Worm (Caenorhabditis elegans) whole organism, late embryonic: Measurements from ENCODE around the gene F49H6.12.

ENCODE experiments used
- K09A11.1 ChIP-seq: sonication (generic microtip); optimal IDR thresholded peaks from 2 replicates; lab custom pipeline; 2017; ENCODE audit warnings: antibody characterized with exemption, mild to moderate bottlenecking, missing genetic modification characterization, missing compliant biosample characterization; ENCODE audit not compliant: insufficient read depth
- T23F11.4 ChIP-seq: fragments of 200-800 bp; sonication (Bioruptor generic); optimal IDR thresholded peaks from 2 replicates; lab custom pipeline; 2018; ENCODE audit warnings: mild to moderate bottlenecking, missing genetic modification characterization, missing compliant biosample characterization
- ahr-1 ChIP-seq: sonication (generic microtip); optimal IDR thresholded peaks from 2 replicates; lab custom pipeline; 2016; ENCODE audit warnings: missing genetic modification characterization, missing compliant biosample characterization
- ama-1 ChIP-seq: fragments of 150-350 bp; optimal IDR thresholded peaks from 2 replicates; lab custom pipeline; 2014
- ceh-18 ChIP-seq: sonication (generic microtip); optimal IDR thresholded peaks from 2 replicates; lab custom pipeline; 2016; ENCODE audit warnings: missing genetic modification characterization, missing compliant biosample characterization
- ceh-19 ChIP-seq: fragments of 200-800 bp; sonication (Bioruptor generic); optimal IDR thresholded peaks from 2 replicates; lab custom pipeline; 2018; ENCODE audit warnings: mild to moderate bottlenecking, missing genetic modification characterization, missing compliant biosample characterization
- ceh-30 ChIP-seq: fragments of 150-350 bp; optimal IDR thresholded peaks from 2 replicates; lab custom pipeline; 2014; ENCODE audit warnings: missing biosample characterization, missing genetic modification characterization
- ceh-48 ChIP-seq: sonication (generic microtip); optimal IDR thresholded peaks from 2 replicates; lab custom pipeline; 2016; ENCODE audit warnings: missing genetic modification characterization, inconsistent platforms, missing compliant biosample characterization
- ceh-6 ChIP-seq: fragments of 200-800 bp; sonication (Bioruptor generic); optimal IDR thresholded peaks from 2 replicates; lab custom pipeline; 2018; ENCODE audit warnings: mild to moderate bottlenecking, missing genetic modification characterization, missing compliant biosample characterization
- elt-2 ChIP-seq: sonication (generic microtip); optimal IDR thresholded peaks from 2 replicates; lab custom pipeline; 2016; ENCODE audit warnings: missing genetic modification reagents, missing genetic modification characterization, missing compliant biosample characterization
- elt-4 ChIP-seq: sonication (generic microtip); optimal IDR thresholded peaks from 2 replicates; lab custom pipeline; 2016; ENCODE audit warnings: missing genetic modification characterization, missing compliant biosample characterization
- ets-4 ChIP-seq: sonication (generic microtip); optimal IDR thresholded peaks from 2 replicates; lab custom pipeline; 2016; ENCODE audit warnings: missing genetic modification characterization, missing compliant biosample characterization
- eyg-1 ChIP-seq: sonication (generic microtip); optimal IDR thresholded peaks from 2 replicates; lab custom pipeline; 2016; ENCODE audit warnings: missing genotype, missing genetic modification characterization, missing compliant biosample characterization
- fax-1 ChIP-seq: sonication (generic microtip); optimal IDR thresholded peaks from 2 replicates; lab custom pipeline; 2016; ENCODE audit warnings: missing genotype, missing genetic modification characterization, missing compliant biosample characterization
- fkh-10 ChIP-seq: fragments of 150-350 bp; optimal IDR thresholded peaks from 2 replicates; lab custom pipeline; 2014; ENCODE audit warnings: missing biosample characterization, missing genetic modification reagents, missing genetic modification characterization
- fkh-6 ChIP-seq: sonication (generic microtip); optimal IDR thresholded peaks from 2 replicates; lab custom pipeline; 2016; ENCODE audit warnings: missing genetic modification characterization, missing compliant biosample characterization
- gmeb-2 ChIP-seq: sonication (generic microtip); optimal IDR thresholded peaks from 2 replicates; lab custom pipeline; 2016; ENCODE audit warnings: missing genetic modification characterization, inconsistent platforms, missing compliant biosample characterization
- hlh-13 ChIP-seq: fragments of 200-800 bp; sonication (Bioruptor generic); optimal IDR thresholded peaks from 2 replicates; lab custom pipeline; 2018; ENCODE audit warnings: mild to moderate bottlenecking, missing genetic modification characterization, missing compliant biosample characterization
- hlh-15 ChIP-seq: sonication (generic microtip); optimal IDR thresholded peaks from 2 replicates; lab custom pipeline; 2016; ENCODE audit warnings: missing genetic modification characterization, missing compliant biosample characterization
- hlh-30 ChIP-seq: sonication (generic microtip); optimal IDR thresholded peaks from 2 replicates; lab custom pipeline; 2017; ENCODE audit warnings: antibody characterized with exemption, missing genetic modification characterization, missing compliant biosample characterization; ENCODE audit not compliant: insufficient read depth
- hlh-6 ChIP-seq: sonication (generic microtip); optimal IDR thresholded peaks from 2 replicates; lab custom pipeline; 2016; ENCODE audit warnings: missing genotype, missing genetic modification characterization, missing compliant biosample characterization
- hlh-8 ChIP-seq: sonication (generic microtip); optimal IDR thresholded peaks from 2 replicates; lab custom pipeline; 2016; ENCODE audit warnings: missing genotype, missing genetic modification characterization, missing compliant biosample characterization
- lim-6 ChIP-seq: sonication (generic microtip); optimal IDR thresholded peaks from 2 replicates; lab custom pipeline; 2016; ENCODE audit warnings: missing genetic modification characterization, missing compliant biosample characterization
- lin-11 ChIP-seq: fragments of 200-800 bp; sonication (Bioruptor generic); optimal IDR thresholded peaks from 2 replicates; lab custom pipeline; 2018; ENCODE audit warnings: mild to moderate bottlenecking, missing genetic modification characterization, missing compliant biosample characterization
- madf-2 ChIP-seq: sonication (generic microtip); optimal IDR thresholded peaks from 2 replicates; lab custom pipeline; 2017; ENCODE audit warnings: missing genetic modification characterization, missing compliant biosample characterization
- mec-3 ChIP-seq: sonication (generic microtip); optimal IDR thresholded peaks from 2 replicates; lab custom pipeline; 2016; ENCODE audit warnings: borderline replicate concordance, missing genetic modification characterization, missing compliant biosample characterization
- nfya-1 ChIP-seq: sonication (generic microtip); optimal IDR thresholded peaks from 2 replicates; lab custom pipeline; 2017; ENCODE audit warnings: missing genetic modification characterization, mild to moderate bottlenecking, missing compliant biosample characterization, antibody characterized with exemption, moderate library complexity
- nhr-232 ChIP-seq: sonication (generic microtip); optimal IDR thresholded peaks from 2 replicates; lab custom pipeline; 2016; ENCODE audit warnings: missing genetic modification characterization, missing compliant biosample characterization
- npax-4 ChIP-seq: sonication (generic microtip); optimal IDR thresholded peaks from 2 replicates; lab custom pipeline; 2016; ENCODE audit warnings: missing genetic modification characterization, missing compliant biosample characterization
- pag-3 ChIP-seq: sonication (generic microtip); optimal IDR thresholded peaks from 2 replicates; lab custom pipeline; 2016; ENCODE audit warnings: missing compliant biosample characterization, missing genetic modification characterization, borderline replicate concordance
- pha-2 ChIP-seq: sonication (generic microtip); optimal IDR thresholded peaks from 2 replicates; lab custom pipeline; 2017; ENCODE audit warnings: mild to moderate bottlenecking, missing genetic modification characterization, missing compliant biosample characterization
- pros-1 ChIP-seq: fragments of 150-350 bp; optimal IDR thresholded peaks from 2 replicates; lab custom pipeline; 2014; ENCODE audit warnings: missing biosample characterization, missing genetic modification reagents, missing genetic modification characterization
- rnt-1 ChIP-seq: sonication (generic microtip); optimal IDR thresholded peaks from 2 replicates; lab custom pipeline; 2016; ENCODE audit warnings: missing genetic modification characterization, missing compliant biosample characterization
- sdc-2 ChIP-seq: sonication (generic microtip); optimal IDR thresholded peaks from 2 replicates; lab custom pipeline; 2016; ENCODE audit warnings: missing genotype, missing genetic modification characterization, missing compliant biosample characterization
- tbx-7 ChIP-seq: sonication (generic microtip); optimal IDR thresholded peaks from 2 replicates; lab custom pipeline; 2016; ENCODE audit warnings: missing genotype, missing genetic modification characterization, missing compliant biosample characterization
- unc-3 ChIP-seq, 2 experiments: fragments of 200-800 bp in 1 of 2; sonication (Bioruptor generic) in 1 of 2; sonication (generic microtip) in 1 of 2; conservative IDR thresholded peaks in 1 of 2; optimal IDR thresholded peaks in 1 of 2; 2 replicates each; pipeline versions ENCODE4 v1.3.6 to Lab custom; 2016 to 2022; ENCODE audit warnings: missing compliant biosample characterization in 2 of 2, missing genetic modification characterization in 2 of 2, missing genetic modification reagents in 1 of 2
- unc-42 ChIP-seq: sonication (generic microtip); optimal IDR thresholded peaks from 2 replicates; lab custom pipeline; 2016; ENCODE audit warnings: missing genotype, missing genetic modification characterization, missing compliant biosample characterization
- zip-5 ChIP-seq: sonication (generic microtip); optimal IDR thresholded peaks from 2 replicates; lab custom pipeline; 2016; ENCODE audit warnings: missing genetic modification characterization, missing compliant biosample characterization
- ztf-16 ChIP-seq: sonication (generic microtip); optimal IDR thresholded peaks from 2 replicates; lab custom pipeline; 2017; ENCODE audit warnings: missing genetic modification characterization, missing compliant biosample characterization

Gene F49H6.12

DNA sequence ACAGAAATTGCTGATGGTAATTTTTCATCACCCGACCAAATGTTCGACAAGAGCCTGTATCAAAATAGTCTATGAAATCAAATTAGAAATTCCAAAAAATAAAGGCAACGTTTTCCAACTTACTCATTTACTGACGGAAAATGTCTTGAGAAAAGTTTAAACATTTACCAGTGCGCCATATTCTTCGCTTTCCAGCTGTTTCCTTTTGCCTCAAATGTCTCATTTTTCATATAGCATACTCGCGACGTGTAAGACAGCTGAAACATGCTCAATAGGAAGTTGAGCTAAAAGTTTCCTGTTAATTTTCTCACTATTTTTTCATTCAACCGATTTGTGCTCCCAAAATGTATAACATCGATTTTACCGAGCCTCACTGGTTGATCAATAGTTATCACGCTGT lies 38.7 kb upstream of the F49H6.12 start, which contains the start of gene sri-66:
Gene sri-66, plus strand, starts transcription at position 301 of the 400 bp plus-strand sequence.
- TF ChIP-seq pag-3 (no peak), hlh-30 (tag; lab: Kevin White, UChicago) (no peak), nfya-1 (tag; lab: Kevin White, UChicago) (no peak), ceh-6 (GFP tag; lab: Kevin White, UChicago) (no peak), rnt-1 (tag; lab: Kevin White, UChicago) (no peak), K09A11.1 (tag; lab: Kevin White, UChicago) (no peak), hlh-13 (no peak), mec-3 (no peak)

DNA sequence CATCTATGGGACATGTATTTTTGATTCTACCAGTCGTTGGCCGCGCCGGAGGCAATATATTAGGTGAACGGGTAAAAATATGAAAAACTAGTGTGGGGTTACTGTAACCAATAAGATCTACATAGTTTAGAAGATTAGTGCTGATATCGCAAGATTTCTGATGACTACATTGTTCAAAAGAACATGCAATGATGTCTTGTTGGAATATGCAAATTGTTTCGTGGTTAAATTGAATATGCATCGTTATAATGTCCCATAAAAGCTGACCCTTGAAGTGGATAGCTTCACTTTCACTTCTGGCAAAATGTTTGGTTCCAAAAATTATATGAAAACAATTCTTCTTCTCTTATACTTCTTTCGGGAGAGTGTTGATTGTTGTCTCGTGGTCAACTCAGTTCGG lies 23.2 kb upstream of the F49H6.12 start, which contains the start of gene F28B1.2:
Gene F28B1.2, plus strand, starts transcription at position 301 of the 400 bp plus-strand sequence.
- TF ChIP-seq sdc-2 (tag; lab: Kevin White, UChicago) (no peak), unc-42 (no peak)

DNA sequence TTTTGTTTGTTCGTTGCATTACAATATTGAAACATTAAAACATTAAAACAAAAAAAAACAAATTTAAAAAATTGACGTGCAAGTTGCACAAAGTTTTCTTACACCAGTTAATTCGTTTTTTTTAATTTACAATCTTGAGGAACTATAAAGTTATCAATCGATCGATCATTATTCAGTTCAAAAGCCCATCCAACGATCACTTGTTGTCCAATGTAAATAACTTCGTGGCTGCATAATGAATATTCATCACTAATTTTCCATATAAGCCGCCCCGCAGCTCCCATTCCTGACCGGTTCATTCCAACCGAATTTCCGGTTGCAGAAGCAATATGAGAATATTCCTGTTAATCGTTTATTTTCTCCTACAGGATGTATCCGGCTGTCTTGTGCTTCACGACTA lies 21.0 kb upstream of the F49H6.12 start, which contains the start of gene hpo-33:
Gene hpo-33, plus strand, starts transcription at position 301 of the 400 bp plus-strand sequence.
- TF ChIP-seq ztf-16 (tag; lab: Kevin White, UChicago): no peak
- TF ChIP-seq lim-6: no peak
- no peak for TF ChIP-seq ceh-48 (tag; lab: Kevin White, UChicago)
- no peak for TF ChIP-seq lin-11 (tag; lab: Kevin White, UChicago)
- TF ChIP-seq ahr-1 (tag; lab: Kevin White, UChicago): no peak
- TF ChIP-seq nfya-1 (tag; lab: Kevin White, UChicago): no peak
- no peak for TF ChIP-seq mec-3
- TF ChIP-seq pros-1 (tag; lab: Kevin White, UChicago): no peak
- no peak for TF ChIP-seq ama-1 (lab: Kevin White, UChicago)
- TF ChIP-seq pha-2: no peak
- no peak for TF ChIP-seq gmeb-2 (tag; lab: Kevin White, UChicago)
- TF ChIP-seq nhr-232: no peak
- no peak for TF ChIP-seq madf-2 (tag; lab: Kevin White, UChicago)
- TF ChIP-seq eyg-1: no peak
- no peak for TF ChIP-seq K09A11.1 (tag; lab: Kevin White, UChicago)
- TF ChIP-seq fkh-6 (tag; lab: Kevin White, UChicago): no peak
- TF ChIP-seq, all 69 proteins: peak for 0

DNA sequence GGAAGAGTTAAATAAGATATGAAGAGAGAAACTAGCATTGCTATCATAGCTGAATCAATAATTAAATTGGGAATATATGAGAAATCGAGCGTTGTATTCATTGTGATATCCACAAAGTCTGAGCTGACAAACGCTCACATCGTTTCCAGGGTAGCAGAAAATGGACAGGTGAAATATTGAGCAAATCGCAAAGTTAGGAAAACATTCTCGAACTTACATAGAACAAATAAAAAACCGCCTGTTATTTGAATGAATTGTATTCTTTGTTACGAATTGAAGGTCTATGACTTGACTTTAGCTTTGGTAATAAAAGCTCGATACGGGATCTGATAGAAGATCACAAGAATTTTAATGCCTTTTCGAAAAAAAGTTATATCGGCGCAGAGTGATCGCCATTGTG lies 14.6 kb upstream of the F49H6.12 start, which contains the start of gene srz-94:
Gene srz-94, minus strand, starts transcription at position 101 of the 400 bp plus-strand sequence.
- TF ChIP-seq tbx-7 (no peak), hlh-30 (tag; lab: Kevin White, UChicago) (no peak), T23F11.4 (GFP tag; lab: Kevin White, UChicago) (no peak), ahr-1 (tag; lab: Kevin White, UChicago) (no peak), fax-1 (tag; lab: Kevin White, UChicago) (no peak), hlh-15 (tag; lab: Kevin White, UChicago) (no peak), zip-5 (tag; lab: Kevin White, UChicago) (no peak), ceh-19 (GFP tag; lab: Kevin White, UChicago) (no peak), npax-4 (tag; lab: Kevin White, UChicago) (no peak), elt-4 (tag; lab: Kevin White, UChicago) (no peak), lim-6 (no peak), unc-42 (no peak), sdc-2 (tag; lab: Kevin White, UChicago) (no peak), ceh-30 (tag; lab: Kevin White, UChicago) (no peak), elt-2 (tag; lab: Kevin White, UChicago) (no peak), ama-1 (lab: Kevin White, UChicago) (no peak), hlh-13 (no peak)

DNA sequence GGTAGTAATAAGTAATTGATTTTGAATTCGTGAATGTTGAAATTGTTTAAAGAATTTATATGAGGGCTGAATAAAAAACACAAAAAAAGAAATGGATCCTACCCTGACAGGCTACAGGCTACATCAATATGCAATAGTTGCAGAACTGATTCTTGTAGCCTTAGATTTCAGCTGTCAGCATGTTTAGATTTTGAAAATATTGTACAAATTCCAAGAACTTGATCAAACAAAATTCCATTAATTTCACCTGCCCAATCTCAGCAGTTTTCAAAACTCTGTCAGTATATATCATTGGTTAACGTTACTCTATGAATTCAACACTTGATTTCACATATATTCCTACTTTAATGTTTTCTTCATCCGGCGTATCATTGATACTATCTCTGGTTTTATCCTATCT lies 9.2 kb upstream of the F49H6.12 start:
- TF ChIP-seq npax-4 (tag; lab: Kevin White, UChicago) (no peak), ahr-1 (tag; lab: Kevin White, UChicago) (no peak), ets-4 (tag; lab: Kevin White, UChicago) (no peak), hlh-6 (tag; lab: Kevin White, UChicago) (no peak), tbx-7 (no peak), fkh-6 (tag; lab: Kevin White, UChicago) (no peak), ceh-30 (tag; lab: Kevin White, UChicago) (no peak), unc-42 (no peak), lin-11 (tag; lab: Kevin White, UChicago) (no peak), nfya-1 (tag; lab: Kevin White, UChicago) (no peak), gmeb-2 (tag; lab: Kevin White, UChicago) (no peak), unc-3 (GFP tag; conservative IDR thresholded peaks at IDR 0.05; lab: Robert Waterston, UW) (no peak), unc-3 (tag; optimal IDR thresholded peaks at IDR 0.05; lab: Kevin White, UChicago) (no peak), hlh-15 (tag; lab: Kevin White, UChicago) (no peak), ceh-18 (tag; lab: Kevin White, UChicago) (no peak), fkh-10 (no peak), hlh-8 (no peak)
